Worm (Caenorhabditis elegans) whole organism, midembryonic: ENCODE results near the gene emb-27.

Source experiments
- T22C8.4 ChIP-seq: fragments of 200-800 bp; sonication (Bioruptor generic); IDR thresholded peaks from 2 replicates; pipeline ENCODE4 v1.3.6; 2022; ENCODE audit warnings: missing genetic modification characterization, missing compliant biosample characterization
- cog-1 ChIP-seq: sonication (generic microtip); optimal IDR thresholded peaks from 2 replicates; lab custom pipeline; 2016; ENCODE audit warnings: missing genetic modification characterization, missing compliant biosample characterization
- flt-1 ChIP-seq: fragments of 200-800 bp; sonication (Bioruptor generic); IDR thresholded peaks from 2 replicates; pipeline ENCODE4 v1.3.6; 2022; ENCODE audit warnings: missing genetic modification characterization, missing compliant biosample characterization
- klf-2 ChIP-seq: fragments of 200-800 bp; sonication (Bioruptor generic); conservative IDR thresholded peaks from 2 replicates; pipeline ENCODE4 v1.3.6; 2022; ENCODE audit warnings: missing genetic modification reagents, missing genetic modification characterization, missing compliant biosample characterization
- ref-1 ChIP-seq: fragments of 200-800 bp; sonication (Bioruptor generic); conservative IDR thresholded peaks from 2 replicates; pipeline ENCODE4 v1.3.6; 2022; ENCODE audit warnings: missing genetic modification reagents, missing genetic modification characterization, missing compliant biosample characterization
- tab-1 ChIP-seq: fragments of 200-800 bp; sonication (Bioruptor generic); IDR thresholded peaks from 2 replicates; pipeline ENCODE4 v1.3.6; 2022; ENCODE audit warnings: missing genetic modification characterization, missing compliant biosample characterization
- ztf-23 ChIP-seq: fragments of 200-800 bp; sonication (Bioruptor generic); IDR thresholded peaks from 2 replicates; pipeline ENCODE4 v1.3.6; 2022; ENCODE audit warnings: missing genetic modification reagents, missing genetic modification characterization, missing compliant biosample characterization
- ztf-29 ChIP-seq: fragments of 200-800 bp; sonication (Bioruptor generic); IDR thresholded peaks from 2 replicates; pipeline ENCODE4 v1.3.6; 2022; ENCODE audit warnings: missing genetic modification reagents, missing genetic modification characterization, missing compliant biosample characterization

DNA sequence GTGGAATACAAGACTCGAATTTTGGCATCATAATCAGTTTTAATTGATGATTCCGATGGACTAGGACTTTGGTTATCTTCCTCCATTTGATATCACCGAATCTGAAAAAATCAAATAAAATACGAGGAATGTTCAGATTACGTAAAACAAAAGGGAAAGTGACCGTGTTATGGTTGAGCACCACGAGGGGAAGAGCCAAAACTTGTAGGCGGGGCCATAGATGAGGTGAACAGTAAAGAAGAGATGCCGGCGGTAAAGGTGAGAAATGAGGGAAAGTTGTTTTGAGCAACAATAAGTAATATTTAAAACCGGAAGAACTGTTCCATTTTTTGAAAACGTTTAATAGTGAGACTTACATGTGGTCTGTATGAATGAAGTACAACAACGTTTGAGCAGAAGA is 12.0 kb downstream of the emb-27 start, which contains the start of gene F10B5.3:
- no peak for TF ChIP-seq ztf-23 (GFP tag; lab: Robert Waterston, UW)
- TF ChIP-seq flt-1 (GFP tag; lab: Robert Waterston, UW) = no peak
- TF ChIP-seq ztf-29 (GFP tag; lab: Robert Waterston, UW) = no peak
- TF ChIP-seq T22C8.4 (GFP tag; lab: Robert Waterston, UW) = no peak
- no peak for TF ChIP-seq tab-1 (GFP tag; lab: Robert Waterston, UW)
- TF ChIP-seq ref-1 (GFP tag; lab: Robert Waterston, UW) = no peak
- TF ChIP-seq klf-2 (GFP tag; lab: Robert Waterston, UW) = no peak
- TF ChIP-seq cog-1 (tag; lab: Kevin White, UChicago) = no peak
